Fruit fly (Drosophila melanogaster) whole organism, embryonic: ENCODE measurements around the gene CG12171.

Experiments used
- CG10267 ChIP-seq: fragments of 200-800 bp; sonication (Bioruptor generic); optimal IDR thresholded peaks from 2 replicates; lab custom pipeline; 2018; ENCODE audit warnings: missing biosample characterization, mild to moderate bottlenecking, missing genetic modification characterization, moderate library complexity
- CG17359 ChIP-seq: fragments of 200-800 bp; sonication (Bioruptor generic); optimal IDR thresholded peaks from 3 replicates; lab custom pipeline; 2018; ENCODE audit warnings: missing biosample characterization, mild to moderate bottlenecking, missing genetic modification characterization, moderate library complexity
- CG3065 ChIP-seq: fragments of 200-800 bp; sonication (Bioruptor generic); optimal IDR thresholded peaks from 2 replicates; lab custom pipeline; 2016; ENCODE audit warnings: missing biosample characterization, missing genetic modification characterization
- CG6854 ChIP-seq: fragments of 200-800 bp; sonication (Bioruptor generic); optimal IDR thresholded peaks from 3 replicates; lab custom pipeline; 2017; ENCODE audit warnings: missing biosample characterization, mild to moderate bottlenecking, missing genetic modification characterization
- Dref ChIP-seq: fragments of 200-800 bp; sonication (Bioruptor generic); IDR thresholded peaks from 2 replicates; pipeline ENCODE4 v1.3.6; 2022; ENCODE audit warnings: missing biosample characterization, missing genetic modification characterization
- h ChIP-seq: fragments of >200 bp; optimal IDR thresholded peaks from 2 replicates; lab custom pipeline; 2017
- org-1 ChIP-seq: fragments of 200-800 bp; sonication (Bioruptor generic); optimal IDR thresholded peaks from 2 replicates; lab custom pipeline; 2017; ENCODE audit warnings: missing biosample characterization, missing genetic modification characterization
- ttk ChIP-seq: fragments of 200-800 bp; sonication (Bioruptor generic); IDR thresholded peaks from 2 replicates; pipeline ENCODE4 v2.1.2; 2022; ENCODE audit warnings: missing biosample characterization, missing genetic modification characterization

dm6 chr3R:5636519-5637430, 3.3 kb downstream of the CG12171 start, which contains the start of the genes CG31548 and CG12170:
- TF ChIP-seq CG10267 (tag; lab: Kevin White, UChicago): peak; percentile 62
- 0 out of 2 replicates have a peak, but pooled peaks have one; percentile 15 for TF ChIP-seq ttk (GFP tag; lab: Robert Waterston, UW)
- no peak for TF ChIP-seq Dref (GFP tag; lab: Robert Waterston, UW)
- no peak for TF ChIP-seq h (lab: Kevin White, UChicago)
- no peak for TF ChIP-seq org-1
- no peak for TF ChIP-seq CG6854 (GFP tag; lab: Kevin White, UChicago)
- TF ChIP-seq CG17359 (tag; lab: Kevin White, UChicago): peak; percentile 48
- no peak for TF ChIP-seq CG3065
